Worm (Caenorhabditis elegans): ENCODE data around the gene zak-1.

Gene zak-1

DNA sequence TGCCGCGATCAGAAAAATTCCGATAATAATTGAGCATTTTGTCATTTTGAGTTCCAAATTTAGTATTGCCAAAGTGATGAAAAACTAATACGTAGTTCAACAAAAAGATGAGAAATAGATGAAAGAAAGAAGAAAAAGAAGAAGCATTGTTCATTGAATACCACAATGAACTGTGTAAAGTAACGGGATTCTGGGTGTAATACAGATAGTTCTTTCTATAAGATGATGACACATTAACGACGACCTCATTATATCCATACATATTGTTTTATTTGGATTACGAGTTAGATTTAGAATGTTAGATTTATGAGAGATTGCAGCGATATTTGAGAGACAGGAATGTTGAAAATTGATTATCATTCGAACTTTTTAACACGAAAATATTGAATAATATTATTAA lies 35.0 kb upstream of the zak-1 start, which contains the start of gene K04C2.5:
Gene K04C2.5 (minus strand): TSS at position 101 of the 400 bp plus-strand sequence.
- TF ChIP-seq pha-2 (tag; optimal IDR thresholded peaks at IDR 0.05) = no peak
- no peak for TF ChIP-seq pag-3 (tag; optimal IDR thresholded peaks at IDR 0.05; ENCODE audit: borderline replicate concordance)

DNA sequence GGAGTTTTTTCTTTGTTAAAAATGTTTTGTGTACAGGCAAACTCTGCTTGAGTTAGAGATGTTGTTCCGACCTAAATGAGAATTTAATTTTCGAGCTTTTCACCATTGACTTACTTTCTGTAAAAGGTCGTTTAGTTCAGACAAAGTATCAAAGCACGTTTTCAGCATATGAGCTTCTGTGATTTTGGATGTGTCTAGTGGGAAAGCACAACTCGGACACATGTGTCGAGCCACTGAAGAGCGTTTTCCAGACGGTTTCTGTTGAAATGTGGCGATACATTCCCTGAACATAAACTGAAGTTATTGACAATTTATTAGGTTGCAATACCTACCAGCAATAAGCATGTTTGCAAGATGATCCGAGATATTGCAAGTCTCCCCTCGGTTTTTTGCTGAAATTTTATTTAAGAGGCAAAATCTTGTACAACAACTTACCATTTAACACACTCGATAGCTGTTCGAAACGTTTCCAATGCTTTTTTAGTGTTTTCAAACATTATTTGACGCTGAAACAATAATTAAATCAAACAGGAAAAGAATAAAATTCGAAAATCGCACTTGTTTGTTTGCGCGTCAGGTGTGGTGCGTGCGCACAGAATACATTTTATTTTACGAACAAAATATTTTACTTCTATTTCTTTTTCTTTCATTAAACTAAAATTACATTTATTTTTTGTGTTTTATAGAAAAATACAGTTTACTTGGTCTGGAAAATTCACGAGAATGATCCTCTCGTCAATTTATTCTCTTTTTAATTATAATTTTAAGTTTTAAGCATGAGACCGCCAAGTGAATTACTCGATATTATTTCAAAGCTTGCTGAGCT lies 32.6 kb upstream of the zak-1 start, which contains the start of the genes brd-1 and K04C2.2:
Gene brd-1 (minus strand): TSS at position 506 of the 826 bp plus-strand sequence.
Gene K04C2.2 (plus strand): TSS at position 776 of the 826 bp plus-strand sequence.
- TF ChIP-seq lim-6 (tag; optimal IDR thresholded peaks at IDR 0.05) = no peak

DNA sequence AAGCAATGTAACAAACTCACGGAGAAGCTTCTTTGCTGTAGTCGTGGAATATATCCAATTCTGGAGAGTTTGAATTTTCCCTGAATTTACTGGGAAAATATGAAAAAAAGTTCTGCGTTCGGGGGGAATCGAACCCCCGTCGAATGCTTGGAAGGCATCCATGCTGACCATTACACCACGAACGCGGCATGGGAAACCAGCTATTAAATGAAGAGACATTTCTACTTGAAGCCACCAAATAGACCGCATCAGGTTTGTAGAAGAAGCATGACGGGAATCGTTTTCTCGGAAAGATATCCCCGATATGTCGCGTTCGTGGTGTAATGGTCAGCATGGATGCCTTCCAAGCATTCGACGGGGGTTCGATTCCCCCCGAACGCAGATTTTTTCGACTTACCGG lies 31.9 kb upstream of the zak-1 start:
- peak; percentile 12 for TF ChIP-seq dve-1 (tag; optimal IDR thresholded peaks at IDR 0.05)
- TF ChIP-seq nhr-232 (tag; optimal IDR thresholded peaks at IDR 0.05) = no peak
- TF ChIP-seq ref-2 (tag; optimal IDR thresholded peaks at IDR 0.05) = peak; percentile 17
- TF ChIP-seq pqm-1 (tag; optimal IDR thresholded peaks at IDR 0.05) = no peak
- TF ChIP-seq syd-9 (tag; optimal IDR thresholded peaks at IDR 0.05) = no peak

DNA sequence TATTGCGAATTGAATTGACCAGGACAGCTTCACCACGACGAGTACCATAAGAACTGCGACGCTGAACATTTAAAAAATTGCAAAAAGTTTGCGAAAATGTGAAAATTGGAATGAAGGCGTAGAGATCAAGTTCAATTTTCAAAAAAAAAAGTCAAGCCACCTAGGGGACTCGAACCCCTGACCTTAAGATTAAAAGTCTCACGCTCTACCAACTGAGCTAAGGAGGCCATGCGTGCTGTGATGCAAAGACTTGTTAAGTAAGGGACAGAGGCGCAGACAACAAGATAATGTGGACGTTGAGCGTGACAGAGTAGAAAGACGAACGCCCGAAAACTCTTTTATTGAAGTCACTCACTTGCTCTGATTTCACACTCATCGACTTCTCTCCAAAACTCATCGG lies 31.0 kb upstream of the zak-1 start:
- TF ChIP-seq nfya-1 (tag; optimal IDR thresholded peaks at IDR 0.05) = peak; percentile 54
- no peak for TF ChIP-seq ceh-22 (tag; optimal IDR thresholded peaks at IDR 0.05)
- peak; percentile 64 for TF ChIP-seq gmeb-2 (tag; optimal IDR thresholded peaks at IDR 0.05)
- TF ChIP-seq elt-2 (tag; optimal IDR thresholded peaks at IDR 0.05) = peak; percentile 72
- TF ChIP-seq pat-9 (tag; optimal IDR thresholded peaks at IDR 0.05) = peak; percentile 69
- TF ChIP-seq pha-2 (tag; optimal IDR thresholded peaks at IDR 0.05) = no peak
- TF ChIP-seq nhr-11 (tag; optimal IDR thresholded peaks at IDR 0.05) = no peak
- TF ChIP-seq unc-86 (tag; optimal IDR thresholded peaks at IDR 0.05) = peak; percentile 44
- peak; percentile 68 for TF ChIP-seq sdc-2 (tag; optimal IDR thresholded peaks at IDR 0.05)
- peak; percentile 47 for TF ChIP-seq ceh-14 (tag; optimal IDR thresholded peaks at IDR 0.05)
- no peak for TF ChIP-seq pha-4 (tag; optimal IDR thresholded peaks at IDR 0.05)
- peak; percentile 58 for TF ChIP-seq ttx-3 (tag; optimal IDR thresholded peaks at IDR 0.05)
- TF ChIP-seq Y22D7AL.16 (tag; optimal IDR thresholded peaks at IDR 0.05) = peak; percentile 54
- peak; percentile 63 for TF ChIP-seq lin-11 (tag; optimal IDR thresholded peaks at IDR 0.05)
- TF ChIP-seq dmd-4 (tag; optimal IDR thresholded peaks at IDR 0.05; ENCODE audit: borderline replicate concordance) = peak; percentile 57
- TF ChIP-seq rnt-1 (tag; optimal IDR thresholded peaks at IDR 0.05) = peak; percentile 67
- peak; percentile 58 for TF ChIP-seq hlh-30 (tag; optimal IDR thresholded peaks at IDR 0.05; ENCODE audit: insufficient read depth)
- TF ChIP-seq unc-55 (GFP tag; optimal IDR thresholded peaks at IDR 0.05) = no peak
- peak; percentile 33 for TF ChIP-seq F13H6.1 (tag; optimal IDR thresholded peaks at IDR 0.05)
- peak; percentile 33 for TF ChIP-seq zip-5 (tag; optimal IDR thresholded peaks at IDR 0.05)
- TF ChIP-seq ceh-30 (tag; optimal IDR thresholded peaks at IDR 0.05) = no peak
- peak; percentile 76 for TF ChIP-seq sox-4 (tag; optimal IDR thresholded peaks at IDR 0.05)
- peak; percentile 27 for TF ChIP-seq ceh-2 (tag; optimal IDR thresholded peaks at IDR 0.05)
- peak; percentile 41 for TF ChIP-seq fkh-6 (tag; optimal IDR thresholded peaks at IDR 0.05)
- TF ChIP-seq K02D7.2 (tag; optimal IDR thresholded peaks at IDR 0.05) = peak; percentile 52
- peak; percentile 69 for TF ChIP-seq C38D4.7 (GFP tag; optimal IDR thresholded peaks at IDR 0.05)
- TF ChIP-seq tbx-2 (tag; optimal IDR thresholded peaks at IDR 0.05) = peak; percentile 70
- TF ChIP-seq unc-3 (GFP tag; conservative IDR thresholded peaks at IDR 0.05) = peak; percentile 52; the same call in 1 of the 2 replicates
- peak; percentile 44 for TF ChIP-seq unc-3 (tag; optimal IDR thresholded peaks at IDR 0.05)
- TF ChIP-seq pqm-1 (tag; optimal IDR thresholded peaks at IDR 0.05) = no peak
- peak; percentile 74 for TF ChIP-seq unc-42 (tag; optimal IDR thresholded peaks at IDR 0.05)
- no peak for TF ChIP-seq ceh-24 (tag; optimal IDR thresholded peaks at IDR 0.05)
- peak; percentile 53 for TF ChIP-seq hlh-8 (tag; optimal IDR thresholded peaks at IDR 0.05)
- TF ChIP-seq ceh-31 (tag; optimal IDR thresholded peaks at IDR 0.05) = peak; percentile 55
- TF ChIP-seq ceh-6 (GFP tag; optimal IDR thresholded peaks at IDR 0.05) = peak; percentile 61
- TF ChIP-seq dve-1 (tag; optimal IDR thresholded peaks at IDR 0.05) = peak; percentile 47
- no peak for TF ChIP-seq lim-6 (tag; optimal IDR thresholded peaks at IDR 0.05)
- TF ChIP-seq madf-2 (tag; optimal IDR thresholded peaks at IDR 0.05) = peak; percentile 75
- TF ChIP-seq pros-1 (tag; optimal IDR thresholded peaks at IDR 0.05) = no peak
- TF ChIP-seq hlh-6 (tag; optimal IDR thresholded peaks at IDR 0.05) = peak; percentile 78
